Fruit fly (Drosophila melanogaster) whole organism, embryonic: ENCODE measurements around the gene CG12012.
A peak's percentile ranks its signal among the peaks of the same experiment; 100 is the strongest.

ENCODE experiments used
- Atf3 ChIP-seq: fragments of 200-800 bp; sonication (Bioruptor generic); optimal IDR thresholded peaks from 3 replicates; lab custom pipeline; 2016; ENCODE audit warnings: missing biosample characterization, missing genetic modification characterization
- Atf6 ChIP-seq: fragments of 200-800 bp; sonication (Bioruptor generic); IDR thresholded peaks from 2 replicates; pipeline ENCODE4 v1.3.6; 2022; ENCODE audit warnings: missing biosample characterization, missing genetic modification characterization
- Awh ChIP-seq: fragments of 200-800 bp; sonication (Bioruptor generic); IDR thresholded peaks from 2 replicates; pipeline ENCODE4, ENCODE4 v1.3.6; 2022; ENCODE audit warnings: missing biosample characterization, missing genetic modification characterization
- CG10462 ChIP-seq: fragments of 200-800 bp; sonication (Bioruptor generic); optimal IDR thresholded peaks from 2 replicates; lab custom pipeline; 2016; ENCODE audit warnings: missing biosample characterization, missing genetic modification characterization
- CG10654 ChIP-seq: fragments of 200-800 bp; sonication (Bioruptor generic); optimal IDR thresholded peaks from 2 replicates; lab custom pipeline; 2016; ENCODE audit warnings: missing biosample characterization, missing genetic modification characterization
- CG12155 ChIP-seq: fragments of 200-800 bp; sonication (Bioruptor generic); optimal IDR thresholded peaks from 3 replicates; lab custom pipeline; 2016; ENCODE audit warnings: missing biosample characterization, missing genetic modification characterization
- CG13775 ChIP-seq: fragments of 200-800 bp; sonication (Bioruptor generic); optimal IDR thresholded peaks from 3 replicates; lab custom pipeline; 2017; ENCODE audit warnings: missing biosample characterization, mild to moderate bottlenecking, missing genetic modification characterization
- CG14014 ChIP-seq: fragments of 200-800 bp; sonication (Bioruptor generic); IDR thresholded peaks from 2 replicates; pipeline ENCODE4 v1.3.6; 2022; ENCODE audit warnings: missing biosample characterization, missing genetic modification characterization
- CG15073 ChIP-seq: fragments of 200-800 bp; sonication (Bioruptor generic); optimal IDR thresholded peaks from 2 replicates; lab custom pipeline; 2016; ENCODE audit warnings: missing biosample characterization, missing genetic modification characterization
- CG18599 ChIP-seq: fragments of 200-800 bp; sonication (Bioruptor generic); optimal IDR thresholded peaks from 3 replicates; lab custom pipeline; 2017; ENCODE audit warnings: missing biosample characterization, missing genetic modification characterization, mild to moderate bottlenecking, moderate library complexity, missing genetic modification reagents
- CG18619 ChIP-seq: fragments of 200-800 bp; sonication (Bioruptor generic); optimal IDR thresholded peaks from 3 replicates; lab custom pipeline; 2017; ENCODE audit warnings: missing biosample characterization, mild to moderate bottlenecking, missing genetic modification characterization
- CG2116 ChIP-seq: fragments of 200-800 bp; sonication (Bioruptor generic); optimal IDR thresholded peaks from 3 replicates; lab custom pipeline; 2018; ENCODE audit warnings: missing biosample characterization, mild to moderate bottlenecking, missing genetic modification characterization
- CG2875 ChIP-seq: fragments of 200-800 bp; sonication (Bioruptor generic); optimal IDR thresholded peaks from 2 replicates; lab custom pipeline; 2017; ENCODE audit warnings: missing biosample characterization, mild to moderate bottlenecking, missing genetic modification characterization, missing genetic modification reagents
- CG2889 ChIP-seq: fragments of 200-800 bp; sonication (Bioruptor generic); IDR thresholded peaks from 3 replicates; pipeline ENCODE4 v1.3.6; 2022; ENCODE audit warnings: missing biosample characterization, missing genetic modification characterization
- CG32772 ChIP-seq: fragments of 200-800 bp; sonication (Bioruptor generic); IDR thresholded peaks from 2 replicates; pipeline ENCODE4 v1.3.6; 2022; ENCODE audit warnings: missing biosample characterization, missing genetic modification characterization
- CG3847 ChIP-seq: fragments of 200-800 bp; sonication (Bioruptor generic); IDR thresholded peaks from 2 replicates; pipeline ENCODE4 v1.3.6; 2022; ENCODE audit warnings: missing biosample characterization, missing genetic modification characterization
- CG4404 ChIP-seq: fragments of 200-800 bp; sonication (Bioruptor generic); IDR thresholded peaks from 2 replicates; pipeline ENCODE4 v1.3.6; 2022; ENCODE audit warnings: missing biosample characterization, missing genetic modification characterization
- CG5180 ChIP-seq: fragments of 200-800 bp; sonication (Bioruptor generic); optimal IDR thresholded peaks from 3 replicates; lab custom pipeline; 2017; ENCODE audit warnings: missing biosample characterization, missing genetic modification characterization, mild to moderate bottlenecking, moderate library complexity, missing genetic modification reagents
- CG7556 ChIP-seq: fragments of 200-800 bp; sonication (Bioruptor generic); optimal IDR thresholded peaks from 2 replicates; lab custom pipeline; 2017; ENCODE audit warnings: missing biosample characterization, mild to moderate bottlenecking, missing genetic modification characterization
- CG7839 ChIP-seq: fragments of 200-800 bp; sonication (Bioruptor generic); optimal IDR thresholded peaks from 3 replicates; lab custom pipeline; 2018; ENCODE audit warnings: missing biosample characterization, mild to moderate bottlenecking, missing genetic modification characterization, moderate library complexity
- CG8290 ChIP-seq, 3 experiments: fragments of 200-800 bp; sonication (Bioruptor generic); optimal IDR thresholded peaks; 2 replicates each; lab custom pipeline; 2016 to 2019; ENCODE audit warnings: missing biosample characterization in 3 of 3, missing genetic modification characterization in 3 of 3, mild to moderate bottlenecking in 2 of 3, moderate library complexity in 1 of 3
- CG8359 ChIP-seq: fragments of 200-800 bp; sonication (Bioruptor generic); optimal IDR thresholded peaks from 2 replicates; lab custom pipeline; 2017; ENCODE audit warnings: missing biosample characterization, mild to moderate bottlenecking, missing genetic modification characterization, borderline replicate concordance
- Dref ChIP-seq: fragments of 200-800 bp; sonication (Bioruptor generic); IDR thresholded peaks from 2 replicates; pipeline ENCODE4 v1.3.6; 2022; ENCODE audit warnings: missing biosample characterization, missing genetic modification characterization
- Fer3 ChIP-seq: fragments of 200-800 bp; sonication (Bioruptor generic); optimal IDR thresholded peaks from 2 replicates; lab custom pipeline; 2018; ENCODE audit warnings: missing biosample characterization, mild to moderate bottlenecking, missing genetic modification characterization, moderate library complexity
- HmgZ ChIP-seq: fragments of 200-800 bp; sonication (Bioruptor generic); optimal IDR thresholded peaks from 2 replicates; lab custom pipeline; 2018; ENCODE audit warnings: missing biosample characterization, mild to moderate bottlenecking, missing genetic modification characterization
- Sox100B ChIP-seq: fragments of 200-800 bp; sonication (Bioruptor generic); optimal IDR thresholded peaks from 3 replicates; lab custom pipeline; 2018; ENCODE audit warnings: missing biosample characterization, mild to moderate bottlenecking, missing genetic modification characterization
- aop ChIP-seq: fragments of 200-800 bp; sonication (Bioruptor generic); IDR thresholded peaks from 2 replicates; pipeline ENCODE4 v1.3.6; 2022; ENCODE audit warnings: missing biosample characterization, missing genetic modification characterization
- ato ChIP-seq: fragments of 200-800 bp; sonication (Bioruptor generic); IDR thresholded peaks from 2 replicates; pipeline ENCODE4 v1.3.6; 2022; ENCODE audit warnings: missing biosample characterization, missing genetic modification characterization; ENCODE audit not compliant: partially characterized antibody
- bcd ChIP-seq: fragments of 200-800 bp; sonication (Bioruptor generic); optimal IDR thresholded peaks from 2 replicates; lab custom pipeline; 2017; ENCODE audit warnings: missing biosample characterization, mild to moderate bottlenecking, missing genetic modification characterization
- chif ChIP-seq, 2 experiments: fragments of 200-800 bp; sonication (Bioruptor generic); optimal IDR thresholded peaks; 3 replicates each; lab custom pipeline; 2016; ENCODE audit warnings: missing biosample characterization in 2 of 2, missing genetic modification characterization in 2 of 2
- crol ChIP-seq: fragments of 200-800 bp; sonication (Bioruptor generic); IDR thresholded peaks from 2 replicates; pipeline ENCODE4 v1.3.6; 2022; ENCODE audit warnings: missing biosample characterization, missing genetic modification characterization
- crp ChIP-seq, 2 experiments: fragments of 200-800 bp; sonication (Bioruptor generic); optimal IDR thresholded peaks; 2 replicates in 1 of 2; 3 replicates in 1 of 2; lab custom pipeline; 2017; ENCODE audit warnings: missing biosample characterization in 2 of 2, missing genetic modification characterization in 2 of 2, mild to moderate bottlenecking in 1 of 2, moderate library complexity in 1 of 2
- cwo ChIP-seq: fragments of 200-800 bp; sonication (Bioruptor generic); optimal IDR thresholded peaks from 3 replicates; lab custom pipeline; 2017; ENCODE audit warnings: missing biosample characterization, missing genetic modification characterization, mild to moderate bottlenecking, moderate library complexity, missing genetic modification reagents
- gfzf ChIP-seq: fragments of 200-800 bp; sonication (Bioruptor generic); optimal IDR thresholded peaks from 2 replicates; lab custom pipeline; 2016; ENCODE audit warnings: missing biosample characterization, mild to moderate bottlenecking, missing genetic modification characterization, moderate library complexity
- gro ChIP-seq: fragments of 200-800 bp; sonication (Bioruptor generic); optimal IDR thresholded peaks from 2 replicates; lab custom pipeline; 2016; ENCODE audit warnings: missing biosample characterization, missing genetic modification characterization
- hb ChIP-seq: fragments of 200-800 bp; sonication (Bioruptor generic); IDR thresholded peaks from 3 replicates; pipeline ENCODE4 v1.3.6; 2022; ENCODE audit warnings: missing biosample characterization, missing genetic modification characterization; ENCODE audit not compliant: partially characterized antibody
- jigr1 ChIP-seq: fragments of 200-800 bp; sonication (Bioruptor generic); IDR thresholded peaks from 3 replicates; pipeline ENCODE4 v1.3.6; 2022; ENCODE audit warnings: missing biosample characterization, missing genetic modification characterization
- kah ChIP-seq: fragments of 200-800 bp; sonication (Bioruptor generic); optimal IDR thresholded peaks from 2 replicates; lab custom pipeline; 2018; ENCODE audit warnings: missing biosample characterization, mild to moderate bottlenecking, missing genetic modification characterization
- nau ChIP-seq: fragments of 200-800 bp; sonication (Bioruptor generic); optimal IDR thresholded peaks from 3 replicates; lab custom pipeline; 2017; ENCODE audit warnings: missing biosample characterization, mild to moderate bottlenecking, missing genetic modification characterization, missing genetic modification reagents
- nerfin-1 ChIP-seq: fragments of 200-800 bp; sonication (Bioruptor generic); optimal IDR thresholded peaks from 3 replicates; lab custom pipeline; 2019; ENCODE audit warnings: missing biosample characterization, mild to moderate bottlenecking, missing genetic modification characterization, moderate library complexity
- oc ChIP-seq: fragments of 200-800 bp; sonication (Bioruptor generic); optimal IDR thresholded peaks from 2 replicates; lab custom pipeline; 2018; ENCODE audit warnings: missing biosample characterization, mild to moderate bottlenecking, missing genetic modification characterization, moderate library complexity
- otp ChIP-seq: fragments of 200-800 bp; sonication (Bioruptor generic); IDR thresholded peaks from 3 replicates; pipeline ENCODE4, ENCODE4 v1.3.6; 2022; ENCODE audit warnings: missing biosample characterization, missing genetic modification characterization
- ranshi ChIP-seq: fragments of 200-800 bp; sonication (Bioruptor generic); IDR thresholded peaks from 2 replicates; pipeline ENCODE4 v1.3.6; 2022; ENCODE audit warnings: missing biosample characterization, missing genetic modification characterization
- sob ChIP-seq: fragments of 200-800 bp; sonication (Bioruptor generic); IDR thresholded peaks from 2 replicates; pipeline ENCODE4 v1.3.6; 2022; ENCODE audit warnings: missing biosample characterization, missing genetic modification characterization
- tap ChIP-seq: fragments of 200-800 bp; optimal IDR thresholded peaks from 3 replicates; lab custom pipeline; 2019; ENCODE audit warnings: missing biosample characterization, mild to moderate bottlenecking, missing genetic modification characterization, moderate library complexity
- tup ChIP-seq: fragments of 200-800 bp; sonication (Bioruptor generic); optimal IDR thresholded peaks from 2 replicates; lab custom pipeline; 2016; ENCODE audit warnings: missing biosample characterization, mild to moderate bottlenecking, missing genetic modification characterization, moderate library complexity
- vvl ChIP-seq: fragments of 200-800 bp; sonication (Bioruptor generic); IDR thresholded peaks from 2 replicates; pipeline ENCODE4 v1.3.6; 2022; ENCODE audit warnings: missing biosample characterization, missing genetic modification characterization
- wdn ChIP-seq: fragments of 200-800 bp; sonication (Bioruptor generic); IDR thresholded peaks from 2 replicates; pipeline ENCODE4 v1.3.6; 2022; ENCODE audit warnings: missing biosample characterization, missing genetic modification characterization

Gene CG12012

DNA sequence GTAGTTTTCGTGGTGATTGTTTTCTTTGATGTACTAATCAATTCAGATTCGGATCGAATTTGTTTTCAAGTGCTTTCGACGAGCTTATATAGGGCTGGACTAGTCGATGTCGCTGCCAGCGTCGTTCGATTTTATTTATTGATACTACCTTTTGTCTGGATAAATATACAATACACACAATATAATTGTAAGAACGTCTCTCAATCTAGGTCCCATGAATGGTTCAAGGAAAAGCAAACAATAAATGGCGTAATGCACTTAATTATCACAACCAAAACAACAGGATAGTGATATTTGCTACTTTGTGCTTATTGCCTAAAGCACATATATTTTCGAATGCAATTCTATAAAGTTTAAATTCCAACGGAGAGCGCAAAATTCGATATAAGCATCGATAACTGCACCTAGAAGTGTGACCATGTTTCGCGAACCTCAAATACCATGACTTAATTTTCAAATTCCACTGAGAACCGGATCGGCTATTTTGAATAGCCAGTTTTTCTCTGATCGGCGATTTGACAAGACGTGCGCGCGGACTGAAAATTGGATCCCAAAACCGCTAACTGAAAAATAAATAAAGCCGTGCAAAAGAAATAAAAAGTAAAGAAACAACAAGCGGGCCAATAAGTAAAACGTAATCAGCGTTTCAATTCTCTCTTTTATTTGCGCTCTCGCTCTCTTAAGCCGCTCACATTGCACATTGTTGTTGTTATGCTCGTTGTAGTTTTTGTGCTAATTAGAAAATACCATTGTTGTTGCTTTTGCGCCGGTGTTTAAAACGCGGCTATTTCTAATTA, 40.0 kb upstream of the CG12012 start, which contains the start of the genes Drsl6 and kst (continued):
- TF ChIP-seq nau (GFP tag; lab: Kevin White, UChicago), result no peak
- TF ChIP-seq CG10462 (GFP tag; lab: Kevin White, UChicago), result no peak
- TF ChIP-seq cwo, result no peak
- peak; percentile 12; the same call in 1 of the 2 replicates for TF ChIP-seq CG14014 (GFP tag; lab: Robert Waterston, UW)
- TF ChIP-seq Dref, result peak; percentile 75
- peak; percentile 67; the same call in 2 of the 3 replicates for TF ChIP-seq otp
- TF ChIP-seq ranshi (GFP tag; lab: Robert Waterston, UW), result peak; percentile 37; the same call in 1 of the 2 replicates
- no peak for TF ChIP-seq CG12155 (GFP tag; lab: Kevin White, UChicago)
- TF ChIP-seq CG2889 (GFP tag; lab: Robert Waterston, UW), result no peak
- peak; percentile 41 for TF ChIP-seq CG8290 (GFP tag; optimal IDR thresholded peaks at IDR 0.05; lab: Kevin White, UChicago)
- no peak for TF ChIP-seq CG8290 (tag; optimal IDR thresholded peaks at IDR 0.05; lab: Kevin White, UChicago)
- TF ChIP-seq CG10654, result no peak
- no peak for TF ChIP-seq jigr1 (GFP tag; lab: Robert Waterston, UW)
- no peak for TF ChIP-seq wdn (GFP tag; lab: Robert Waterston, UW)
- no peak for TF ChIP-seq crol (GFP tag; lab: Robert Waterston, UW)
- peak; percentile 38 for TF ChIP-seq gro (GFP tag; lab: Kevin White, UChicago)
- no peak for TF ChIP-seq ato (GFP tag; lab: Robert Waterston, UW)
- peak; percentile 40 for TF ChIP-seq kah (GFP tag; lab: Kevin White, UChicago)
- TF ChIP-seq crp (GFP tag; optimal IDR thresholded peaks at IDR 0.05; lab: Kevin White, UChicago), result no peak
- TF ChIP-seq hb, result no peak
- TF ChIP-seq CG18619 (GFP tag; lab: Kevin White, UChicago), result no peak
- no peak for TF ChIP-seq tup (GFP tag; lab: Kevin White, UChicago)
- TF ChIP-seq vvl (GFP tag; lab: Robert Waterston, UW), result peak; percentile 72
- TF ChIP-seq CG18599 (GFP tag; lab: Kevin White, UChicago), result no peak
- peak; percentile 70; the same call in 1 of the 2 replicates for TF ChIP-seq Awh (GFP tag; lab: Robert Waterston, UW)
- no peak for TF ChIP-seq Sox100B (GFP tag; lab: Kevin White, UChicago)
- TF ChIP-seq CG5180 (GFP tag; lab: Kevin White, UChicago), result no peak
- no peak for TF ChIP-seq CG13775 (GFP tag; lab: Kevin White, UChicago)
- peak; percentile 88 for TF ChIP-seq gfzf
- TF ChIP-seq tap (tag; lab: Kevin White, UChicago), result no peak
- TF ChIP-seq chif (GFP tag; optimal IDR thresholded peaks at IDR 0.05; lab: Kevin White, UChicago), result no peak
- no peak for TF ChIP-seq CG2875 (GFP tag; lab: Kevin White, UChicago)
- TF ChIP-seq aop (GFP tag; lab: Robert Waterston, UW), result no peak
- peak; percentile 29 for TF ChIP-seq Fer3 (tag; lab: Kevin White, UChicago)
- peak; percentile 24 for TF ChIP-seq bcd (GFP tag; lab: Kevin White, UChicago)
- TF ChIP-seq oc, result peak; percentile 73
- TF ChIP-seq CG8359 (GFP tag; lab: Kevin White, UChicago), result no peak
- peak; percentile 53 for TF ChIP-seq nerfin-1 (tag; lab: Kevin White, UChicago)
- TF ChIP-seq CG2116 (GFP tag; lab: Kevin White, UChicago), result peak; percentile 65
- TF ChIP-seq CG15073 (GFP tag; lab: Kevin White, UChicago), result no peak
- peak; percentile 40 for TF ChIP-seq CG3847 (GFP tag; lab: Robert Waterston, UW)
- no peak for TF ChIP-seq CG4404 (GFP tag; lab: Robert Waterston, UW)
- no peak for TF ChIP-seq CG32772
- no peak for TF ChIP-seq CG7556
- peak; percentile 37; the same call in 1 of the 2 replicates for TF ChIP-seq Atf6 (GFP tag; lab: Robert Waterston, UW)
- TF ChIP-seq sob (GFP tag; lab: Robert Waterston, UW), result peak; percentile 58; the same call in 1 of the 2 replicates
- peak; percentile 65 for TF ChIP-seq HmgZ (tag; lab: Kevin White, UChicago)
- TF ChIP-seq CG7839 (tag; lab: Kevin White, UChicago), result no peak
- TF ChIP-seq Atf3 (GFP tag; lab: Kevin White, UChicago), result no peak
